Fruit fly (Drosophila melanogaster) whole organism, embryonic: Measurements from ENCODE around the gene fal.

ENCODE experiments used
- Bgb ChIP-seq: fragments of 200-800 bp; sonication (Bioruptor generic); IDR thresholded peaks from 2 replicates; pipeline ENCODE4 v1.3.6; 2022; ENCODE audit warnings: missing biosample characterization, missing genetic modification characterization; ENCODE audit not compliant: partially characterized antibody
- C15 ChIP-seq: fragments of 200-800 bp; sonication (Bioruptor generic); IDR thresholded peaks from 3 replicates; pipeline ENCODE4 v1.3.6; 2022; ENCODE audit warnings: missing biosample characterization, missing genetic modification characterization
- CG10209 ChIP-seq: fragments of 200-800 bp; sonication (Bioruptor generic); optimal IDR thresholded peaks from 3 replicates; lab custom pipeline; 2017; ENCODE audit warnings: missing biosample characterization, mild to moderate bottlenecking, missing genetic modification characterization, missing genetic modification reagents
- CG10321 ChIP-seq: fragments of 200-800 bp; sonication (Bioruptor generic); IDR thresholded peaks from 2 replicates; pipeline ENCODE4 v1.3.6; 2022; ENCODE audit warnings: missing biosample characterization, missing genetic modification characterization
- CG11085 ChIP-seq: fragments of 200-800 bp; sonication (Bioruptor generic); IDR thresholded peaks from 2 replicates; pipeline ENCODE4 v1.3.6; 2022; ENCODE audit warnings: missing biosample characterization, missing genetic modification characterization
- CG11560 ChIP-seq: fragments of 200-800 bp; sonication (Bioruptor generic); IDR thresholded peaks from 3 replicates; pipeline ENCODE4 v1.3.6; 2022; ENCODE audit warnings: missing biosample characterization, missing genetic modification characterization
- CG11696 ChIP-seq: fragments of 200-800 bp; sonication (Bioruptor generic); IDR thresholded peaks from 2 replicates; pipeline ENCODE4 v1.3.6; 2022; ENCODE audit warnings: missing biosample characterization, missing genetic modification characterization
- CG12155 ChIP-seq: fragments of 200-800 bp; sonication (Bioruptor generic); optimal IDR thresholded peaks from 3 replicates; lab custom pipeline; 2016; ENCODE audit warnings: missing biosample characterization, missing genetic modification characterization
- CG12299 ChIP-seq: fragments of 200-800 bp; sonication (Bioruptor generic); optimal IDR thresholded peaks from 2 replicates; lab custom pipeline; 2018; ENCODE audit warnings: missing biosample characterization, mild to moderate bottlenecking, missing genetic modification characterization
- CG12769 ChIP-seq: fragments of 200-800 bp; sonication (Bioruptor generic); optimal IDR thresholded peaks from 2 replicates; lab custom pipeline; 2019; ENCODE audit warnings: missing biosample characterization, mild to moderate bottlenecking, missing genetic modification characterization, moderate library complexity
- CG13775 ChIP-seq: fragments of 200-800 bp; sonication (Bioruptor generic); optimal IDR thresholded peaks from 3 replicates; lab custom pipeline; 2017; ENCODE audit warnings: missing biosample characterization, mild to moderate bottlenecking, missing genetic modification characterization
- CG15514 ChIP-seq: fragments of 200-800 bp; sonication (Bioruptor generic); optimal IDR thresholded peaks from 3 replicates; lab custom pipeline; 2017; ENCODE audit warnings: missing biosample characterization, missing genetic modification characterization, mild to moderate bottlenecking, moderate library complexity, missing genetic modification reagents
- CG16863 ChIP-seq: fragments of 200-800 bp; sonication (Bioruptor generic); optimal IDR thresholded peaks from 3 replicates; lab custom pipeline; 2016; ENCODE audit warnings: missing biosample characterization, missing genetic modification characterization
- CG2875 ChIP-seq: fragments of 200-800 bp; sonication (Bioruptor generic); optimal IDR thresholded peaks from 2 replicates; lab custom pipeline; 2017; ENCODE audit warnings: missing biosample characterization, mild to moderate bottlenecking, missing genetic modification characterization, missing genetic modification reagents
- CG7372 ChIP-seq: fragments of 200-800 bp; sonication (Bioruptor generic); IDR thresholded peaks from 2 replicates; pipeline ENCODE4 v1.3.6; 2022; ENCODE audit warnings: missing biosample characterization, missing genetic modification characterization
- CG7786 ChIP-seq: fragments of 200-800 bp; sonication (Bioruptor generic); optimal IDR thresholded peaks from 2 replicates; lab custom pipeline; 2016; ENCODE audit warnings: missing biosample characterization, missing genetic modification characterization
- CG9609 ChIP-seq: fragments of 200-800 bp; sonication (Bioruptor generic); optimal IDR thresholded peaks from 3 replicates; lab custom pipeline; 2016; ENCODE audit warnings: missing biosample characterization, missing genetic modification characterization
- D19B ChIP-seq: fragments of 200-800 bp; sonication (Bioruptor generic); optimal IDR thresholded peaks from 2 replicates; lab custom pipeline; 2017; ENCODE audit warnings: missing biosample characterization, mild to moderate bottlenecking, missing genetic modification characterization
- Dek ChIP-seq: fragments of 200-800 bp; sonication (Bioruptor generic); optimal IDR thresholded peaks from 3 replicates; lab custom pipeline; 2019; ENCODE audit warnings: missing biosample characterization, mild to moderate bottlenecking, missing genetic modification characterization, moderate library complexity
- Ets97D ChIP-seq: fragments of 200-800 bp; sonication (Bioruptor generic); optimal IDR thresholded peaks from 3 replicates; lab custom pipeline; 2016; ENCODE audit warnings: missing biosample characterization, missing genetic modification characterization
- Fer3 ChIP-seq: fragments of 200-800 bp; sonication (Bioruptor generic); optimal IDR thresholded peaks from 2 replicates; lab custom pipeline; 2018; ENCODE audit warnings: missing biosample characterization, mild to moderate bottlenecking, missing genetic modification characterization, moderate library complexity
- Gsc ChIP-seq: fragments of 200-800 bp; sonication (Bioruptor generic); IDR thresholded peaks from 2 replicates; pipeline ENCODE4 v1.3.6; 2022; ENCODE audit warnings: missing biosample characterization, missing genetic modification characterization
- Hmr ChIP-seq: fragments of 200-800 bp; sonication (Bioruptor generic); optimal IDR thresholded peaks from 3 replicates; lab custom pipeline; 2017; ENCODE audit warnings: mild to moderate bottlenecking, missing biosample characterization, missing genetic modification reagents, missing genetic modification characterization
- Lpt ChIP-seq: fragments of >200 bp; optimal IDR thresholded peaks from 2 replicates; lab custom pipeline; 2018; ENCODE audit warnings: missing biosample characterization, missing genetic modification characterization
- MESR4 ChIP-seq: fragments of 200-800 bp; sonication (Bioruptor generic); optimal IDR thresholded peaks from 2 replicates; lab custom pipeline; 2018; ENCODE audit warnings: missing biosample characterization, mild to moderate bottlenecking, missing genetic modification characterization, moderate library complexity
- NFAT ChIP-seq: fragments of 200-800 bp; sonication (Bioruptor generic); IDR thresholded peaks from 2 replicates; pipeline ENCODE4 v1.3.6; 2022; ENCODE audit warnings: missing biosample characterization, missing genetic modification characterization
- Neu2 ChIP-seq: fragments of 200-800 bp; sonication (Bioruptor generic); optimal IDR thresholded peaks from 3 replicates; lab custom pipeline; 2016; ENCODE audit warnings: missing biosample characterization, missing genetic modification characterization, borderline replicate concordance
- Ptx1 ChIP-seq: fragments of 200-800 bp; sonication (Bioruptor generic); IDR thresholded peaks from 2 replicates; pipeline ENCODE4 v1.3.6; 2022; ENCODE audit warnings: missing biosample characterization, missing genetic modification characterization
- Tbp ChIP-seq: fragments of >200 bp; optimal IDR thresholded peaks from 2 replicates; lab custom pipeline; 2018; ENCODE audit warnings: missing biosample characterization, missing genetic modification characterization
- ara ChIP-seq: fragments of 200-800 bp; sonication (Bioruptor generic); IDR thresholded peaks from 2 replicates; pipeline ENCODE4 v1.3.6; 2022; ENCODE audit warnings: missing biosample characterization, missing genetic modification characterization
- ase ChIP-seq: fragments of 200-800 bp; sonication (Bioruptor generic); IDR thresholded peaks from 3 replicates; pipeline ENCODE4 v1.3.6; 2022; ENCODE audit warnings: missing biosample characterization, missing genetic modification characterization
- caup ChIP-seq: fragments of 200-800 bp; sonication (Bioruptor generic); optimal IDR thresholded peaks from 3 replicates; lab custom pipeline; 2017; ENCODE audit warnings: missing biosample characterization, mild to moderate bottlenecking, missing genetic modification characterization, moderate library complexity; ENCODE audit not compliant: severe bottlenecking
- da ChIP-seq: fragments of 200-800 bp; sonication (Bioruptor generic); optimal IDR thresholded peaks from 2 replicates; lab custom pipeline; 2016; ENCODE audit warnings: missing biosample characterization, missing genetic modification characterization
- dan ChIP-seq: fragments of 200-800 bp; sonication (Bioruptor generic); IDR thresholded peaks from 2 replicates; pipeline ENCODE4 v1.3.6; 2022; ENCODE audit warnings: missing biosample characterization, missing genetic modification characterization
- disco-r ChIP-seq: fragments of 200-800 bp; sonication (Bioruptor generic); optimal IDR thresholded peaks from 2 replicates; lab custom pipeline; 2016; ENCODE audit warnings: missing biosample characterization, missing genetic modification characterization
- dpn ChIP-seq, 2 experiments: fragments of 200-800 bp; sonication (Bioruptor generic); optimal IDR thresholded peaks; 3 replicates each; lab custom pipeline; 2016; ENCODE audit warnings: missing biosample characterization in 2 of 2, missing genetic modification characterization in 2 of 2
- fru ChIP-seq: fragments of >200 bp; optimal IDR thresholded peaks from 2 replicates; lab custom pipeline; 2017
- ftz-f1 ChIP-seq: fragments of 200-800 bp; sonication (Bioruptor generic); optimal IDR thresholded peaks from 2 replicates; lab custom pipeline; 2016; ENCODE audit warnings: missing biosample characterization, missing genetic modification characterization
- gce ChIP-seq: fragments of 200-800 bp; sonication (Bioruptor generic); IDR thresholded peaks from 3 replicates; pipeline ENCODE4 v1.3.6; 2022; ENCODE audit warnings: missing biosample characterization, missing genetic modification characterization
- gcm2 ChIP-seq: fragments of 200-800 bp; sonication (Bioruptor generic); optimal IDR thresholded peaks from 2 replicates; lab custom pipeline; 2016; ENCODE audit warnings: missing biosample characterization, missing genetic modification characterization
- grau ChIP-seq: fragments of 200-800 bp; optimal IDR thresholded peaks from 3 replicates; lab custom pipeline; 2019; ENCODE audit warnings: missing biosample characterization, mild to moderate bottlenecking, missing genetic modification characterization, moderate library complexity
- gro ChIP-seq: fragments of 200-800 bp; sonication (Bioruptor generic); optimal IDR thresholded peaks from 2 replicates; lab custom pipeline; 2016; ENCODE audit warnings: missing biosample characterization, missing genetic modification characterization
- gsb-n ChIP-seq: fragments of 200-800 bp; sonication (Bioruptor generic); optimal IDR thresholded peaks from 3 replicates; lab custom pipeline; 2018; ENCODE audit warnings: missing biosample characterization, mild to moderate bottlenecking, missing genetic modification characterization
- gt ChIP-seq: fragments of 200-800 bp; sonication (Bioruptor generic); IDR thresholded peaks from 2 replicates; pipeline ENCODE4 v1.3.6; 2022; ENCODE audit warnings: missing biosample characterization, missing genetic modification characterization
- lilli ChIP-seq: fragments of 200-800 bp; sonication (Bioruptor generic); optimal IDR thresholded peaks from 3 replicates; lab custom pipeline; 2016; ENCODE audit warnings: missing biosample characterization, missing genetic modification characterization
- lmd ChIP-seq: fragments of 200-800 bp; sonication (Bioruptor generic); IDR thresholded peaks from 2 replicates; pipeline ENCODE4 v1.3.6; 2022; ENCODE audit warnings: missing biosample characterization, missing genetic modification characterization
- nerfin-1 ChIP-seq: fragments of 200-800 bp; sonication (Bioruptor generic); optimal IDR thresholded peaks from 3 replicates; lab custom pipeline; 2019; ENCODE audit warnings: missing biosample characterization, mild to moderate bottlenecking, missing genetic modification characterization, moderate library complexity
- odd ChIP-seq: fragments of 200-800 bp; sonication (Bioruptor generic); optimal IDR thresholded peaks from 2 replicates; lab custom pipeline; 2017; ENCODE audit warnings: missing biosample characterization, mild to moderate bottlenecking, missing genetic modification characterization
- p53 ChIP-seq: fragments of 200-800 bp; sonication (Bioruptor generic); optimal IDR thresholded peaks from 2 replicates; lab custom pipeline; 2016; ENCODE audit warnings: missing biosample characterization, missing genetic modification characterization
- stwl ChIP-seq: fragments of 200-800 bp; sonication (Bioruptor generic); optimal IDR thresholded peaks from 3 replicates; lab custom pipeline; 2018; ENCODE audit warnings: missing biosample characterization, mild to moderate bottlenecking, missing genetic modification characterization, moderate library complexity
- vnd ChIP-seq: fragments of 200-800 bp; sonication (Bioruptor generic); IDR thresholded peaks from 3 replicates; pipeline ENCODE4 v1.3.6; 2022; ENCODE audit warnings: missing biosample characterization, missing genetic modification characterization; ENCODE audit not compliant: partially characterized antibody
- wor ChIP-seq: fragments of 200-800 bp; sonication (Bioruptor generic); IDR thresholded peaks from 2 replicates; pipeline ENCODE4 v1.3.6; 2022; ENCODE audit warnings: missing biosample characterization, missing genetic modification characterization
- z ChIP-seq: fragments of 200-800 bp; sonication (Bioruptor generic); IDR thresholded peaks from 3 replicates; pipeline ENCODE4 v1.3.6; 2022; ENCODE audit warnings: missing biosample characterization, missing genetic modification characterization

Gene fal

DNA sequence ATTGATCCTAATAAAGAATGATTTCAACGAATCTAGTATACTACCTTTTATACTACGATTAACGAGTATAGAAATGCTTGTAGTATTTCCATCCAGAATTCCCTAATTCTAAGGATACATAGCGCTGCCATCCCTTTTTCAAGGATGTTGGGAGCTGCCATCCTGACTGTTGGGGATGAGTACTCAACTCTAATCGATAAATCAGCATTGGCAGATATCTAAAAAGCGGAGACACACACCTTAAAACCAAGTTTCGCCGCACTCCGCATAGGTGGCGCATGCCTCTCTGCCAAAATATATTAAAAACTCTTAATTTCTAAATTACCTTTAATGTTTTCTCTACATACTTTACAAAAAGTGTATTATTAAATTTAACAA lies at the start of gene fal (continued):
- 0 out of 2 replicates have a peak, but pooled peaks have one; percentile 7 for TF ChIP-seq NFAT (GFP tag; lab: Robert Waterston, UW)
- no peak for TF ChIP-seq ara
- peak; percentile 28; the same call in 1 of the 2 replicates for TF ChIP-seq Ptx1 (GFP tag; lab: Robert Waterston, UW)
- TF ChIP-seq nerfin-1 (tag; lab: Kevin White, UChicago) = no peak
- no peak for TF ChIP-seq vnd (GFP tag; lab: Robert Waterston, UW)
- TF ChIP-seq Neu2 (GFP tag; lab: Kevin White, UChicago) = no peak
- peak; percentile 64 for TF ChIP-seq Bgb
- TF ChIP-seq fru (lab: Kevin White, UChicago) = no peak
- TF ChIP-seq gcm2 (GFP tag; lab: Kevin White, UChicago) = no peak
- no peak for TF ChIP-seq Tbp (GFP tag; lab: Kevin White, UChicago)
- no peak for TF ChIP-seq Lpt
- no peak for TF ChIP-seq Fer3
- no peak for TF ChIP-seq CG11085 (GFP tag; lab: Robert Waterston, UW)
- no peak for TF ChIP-seq wor (GFP tag; lab: Robert Waterston, UW)
- 0 out of 3 replicates have a peak, but pooled peaks have one; percentile 7 for TF ChIP-seq ase (GFP tag; lab: Robert Waterston, UW)
- no peak; the same call in 1 of the 2 replicates for TF ChIP-seq lmd (GFP tag; lab: Robert Waterston, UW)
- TF ChIP-seq CG12155 (GFP tag; lab: Kevin White, UChicago) = peak; percentile 30
- TF ChIP-seq CG10209 (GFP tag; lab: Kevin White, UChicago) = no peak
- no peak for TF ChIP-seq grau (tag; lab: Kevin White, UChicago)
- no peak for TF ChIP-seq CG16863 (GFP tag; lab: Kevin White, UChicago)
- peak; percentile 85 for TF ChIP-seq Ets97D (GFP tag; lab: Kevin White, UChicago)
- TF ChIP-seq gt = no peak
- TF ChIP-seq CG12299 (tag; lab: Kevin White, UChicago) = no peak
- no peak for TF ChIP-seq lilli (GFP tag; lab: Kevin White, UChicago)
- no peak for TF ChIP-seq da
- TF ChIP-seq odd (GFP tag; lab: Kevin White, UChicago) = no peak
- TF ChIP-seq C15 (GFP tag; lab: Robert Waterston, UW) = no peak
- peak; percentile 57 for TF ChIP-seq CG15514
- TF ChIP-seq Hmr (GFP tag; lab: Kevin White, UChicago) = peak; percentile 62
- no peak for TF ChIP-seq dpn (GFP tag; optimal IDR thresholded peaks at IDR 0.05; lab: Kevin White, UChicago)
- TF ChIP-seq MESR4 (GFP tag; lab: Kevin White, UChicago) = no peak
- peak; percentile 82 for TF ChIP-seq stwl
- TF ChIP-seq Gsc (GFP tag; lab: Robert Waterston, UW) = no peak
- no peak for TF ChIP-seq ftz-f1 (GFP tag; lab: Kevin White, UChicago)
- no peak for TF ChIP-seq CG11696 (GFP tag; lab: Robert Waterston, UW)
- TF ChIP-seq p53 (GFP tag; lab: Kevin White, UChicago) = no peak
- no peak for TF ChIP-seq CG13775 (GFP tag; lab: Kevin White, UChicago)
- TF ChIP-seq caup (GFP tag; lab: Kevin White, UChicago) = no peak
- no peak for TF ChIP-seq gro (GFP tag; lab: Kevin White, UChicago)
- no peak for TF ChIP-seq gsb-n (tag; lab: Kevin White, UChicago)
- no peak for TF ChIP-seq CG7786
- TF ChIP-seq disco-r (GFP tag; lab: Kevin White, UChicago) = no peak
- TF ChIP-seq CG12769 = no peak
- TF ChIP-seq Dek (tag; lab: Kevin White, UChicago) = no peak
- TF ChIP-seq CG2875 (GFP tag; lab: Kevin White, UChicago) = no peak
- no peak for TF ChIP-seq z (GFP tag; lab: Robert Waterston, UW)
- no peak for TF ChIP-seq CG7372 (GFP tag; lab: Robert Waterston, UW)
- TF ChIP-seq CG10321 = no peak; the same call in 1 of the 2 replicates
- no peak for TF ChIP-seq gce
- no peak for TF ChIP-seq D19B (GFP tag; lab: Kevin White, UChicago)
- TF ChIP-seq CG9609 (GFP tag; lab: Kevin White, UChicago) = no peak
- no peak for TF ChIP-seq dan (GFP tag; lab: Robert Waterston, UW)
- TF ChIP-seq CG11560 (tag; lab: Robert Waterston, UW) = peak; percentile 95
